Worm (Caenorhabditis elegans) whole organism, L3 larva: ENCODE results near the gene srg-20.

ENCODE experiments used
- aly-2 ChIP-seq: fragments of 150-350 bp; optimal IDR thresholded peaks from 2 replicates; lab custom pipeline; 2014; ENCODE audit warnings: missing biosample characterization, missing genetic modification characterization
- pha-4 ChIP-seq: fragments of 150-350 bp; optimal IDR thresholded peaks from 2 replicates; lab custom pipeline; 2014; ENCODE audit warnings: missing biosample characterization, missing genetic modification reagents, missing genetic modification characterization
- pqm-1 ChIP-seq: fragments of 150-350 bp; optimal IDR thresholded peaks from 2 replicates; lab custom pipeline; 2017; ENCODE audit warnings: missing biosample characterization, missing genetic modification characterization, inconsistent platforms
- unc-39 ChIP-seq: sonication (generic microtip); optimal IDR thresholded peaks from 4 replicates; lab custom pipeline; 2017; ENCODE audit warnings: missing biosample characterization, missing genetic modification characterization

- TF ChIP-seq pha-4 = no peak
- TF ChIP-seq unc-39 (tag; lab: Kevin White, UChicago) = no peak
- TF ChIP-seq aly-2 (tag; lab: Kevin White, UChicago) = no peak
- no peak for TF ChIP-seq pqm-1 (tag; lab: Kevin White, UChicago)
Observed at ce11 chrII:1648768-1649167, 12.3 kb downstream of the srg-20 start, which contains the start of gene fbxb-21.
